Worm (Caenorhabditis elegans) whole organism, L1 larva: ENCODE results near the gene srz-1.

ENCODE experiments used
- blmp-1 ChIP-seq: fragments of 150-350 bp; optimal IDR thresholded peaks from 2 replicates; lab custom pipeline; 2014; ENCODE audit warnings: missing biosample characterization, missing genetic modification characterization
- zag-1 ChIP-seq: fragments of 150-350 bp; optimal IDR thresholded peaks from 2 replicates; lab custom pipeline; 2014; ENCODE audit warnings: missing biosample characterization, missing genetic modification characterization

DNA sequence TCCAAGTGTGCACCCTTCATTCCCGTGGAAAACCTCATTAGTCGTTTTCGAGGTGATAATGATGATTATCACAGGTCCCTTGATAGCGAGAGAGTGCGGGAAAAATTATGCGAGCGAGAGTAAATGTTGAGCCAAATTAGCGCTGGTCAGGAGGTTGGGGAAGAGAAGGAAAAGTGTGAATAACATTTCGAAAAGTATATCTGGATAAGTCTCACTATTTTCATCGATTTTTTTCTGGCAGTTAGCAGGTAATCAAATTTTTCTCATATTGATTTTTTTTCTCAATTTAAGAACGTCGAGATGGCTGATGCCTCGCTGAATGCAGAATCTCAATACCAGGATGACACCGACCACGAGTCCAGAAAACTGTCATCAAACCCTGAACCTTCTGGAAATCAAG, 46.7 kb upstream of the srz-1 start, which contains the start of gene W06G6.2:
- TF ChIP-seq blmp-1 (tag; lab: Kevin White, UChicago) = no peak
- TF ChIP-seq zag-1 (tag; lab: Kevin White, UChicago) = no peak
